Worm (Caenorhabditis elegans): ENCODE results near the gene mep-1.
A peak's percentile ranks its signal among the peaks of the same experiment; 100 is the strongest.

- peak; percentile 88 for TF ChIP-seq aly-2 (tag; optimal IDR thresholded peaks at IDR 0.05)
- TF ChIP-seq mdl-1 (tag; optimal IDR thresholded peaks at IDR 0.05), result peak in 1 of 2 experiments; percentile 89
Observed at ce11 chrIV:11549694-11550093, 25.3 kb downstream of the mep-1 start.

Data from whole organism, L1 larva.